Worm (Caenorhabditis elegans) whole organism, L4/young adult: Measurements from ENCODE around the gene vps-45.

Source experiments
- dao-5 ChIP-seq: sonication (generic microtip); optimal IDR thresholded peaks from 2 replicates; lab custom pipeline; 2016; ENCODE audit warnings: missing genotype, missing genetic modification characterization, moderate library complexity, missing compliant biosample characterization
- him-1 ChIP-seq: sonication (generic microtip); optimal IDR thresholded peaks from 2 replicates; lab custom pipeline; 2016; ENCODE audit warnings: missing genotype, missing genetic modification reagents, missing genetic modification characterization, missing compliant biosample characterization

ce11 chrX:992650-993403, 18.2 kb upstream of the vps-45 start:
- TF ChIP-seq dao-5 (tag; lab: Kevin White, UChicago) (no peak), him-1 (tag; lab: Kevin White, UChicago) (peak; percentile 79)
